Fruit fly (Drosophila melanogaster): ENCODE results near the gene CG10428.

CG10428 gene

dm6 chr2L:18945765-18946552 lies 2.7 kb upstream of the CG10428 start, which contains the start of gene CG46304 (continued):
- TF ChIP-seq CG18262 (tag; optimal IDR thresholded peaks at IDR 0.05) (no peak), Ada2b (GFP tag; IDR thresholded peaks at IDR 0.05) (no peak), inv (GFP tag; IDR thresholded peaks at IDR 0.05; ENCODE audit: partially characterized antibody) (no peak), CG14667 (GFP tag; IDR thresholded peaks at IDR 0.05) (no peak), nmo (GFP tag; optimal IDR thresholded peaks at IDR 0.05) (no peak), Six4 (GFP tag; optimal IDR thresholded peaks at IDR 0.05) (no peak), crp (GFP tag; optimal IDR thresholded peaks at IDR 0.05) (no peak), slou (GFP tag; optimal IDR thresholded peaks at IDR 0.05) (no peak), ro (GFP tag; IDR thresholded peaks at IDR 0.05) (no peak), ham (GFP tag; IDR thresholded peaks at IDR 0.05) (0 out of 2 replicates have a peak, but pooled peaks have one; percentile 6), Kr (GFP tag; optimal IDR thresholded peaks at IDR 0.05) (no peak), H2.0 (GFP tag; IDR thresholded peaks at IDR 0.05) (no peak), CG12104 (GFP tag; optimal IDR thresholded peaks at IDR 0.05) (no peak), H15 (GFP tag; IDR thresholded peaks at IDR 0.05) (no peak), Antp (GFP tag; optimal IDR thresholded peaks at IDR 0.05) (no peak), Atf6 (GFP tag; IDR thresholded peaks at IDR 0.05) (no peak), dm (GFP tag; optimal IDR thresholded peaks at IDR 0.05) (no peak), croc (GFP tag; conservative IDR thresholded peaks at IDR 0.05) (no peak), crol (GFP tag; IDR thresholded peaks at IDR 0.05) (peak; percentile 53), CG7928 (GFP tag; optimal IDR thresholded peaks at IDR 0.05) (no peak), Xbp1 (GFP tag; optimal IDR thresholded peaks at IDR 0.05) (no peak), CG2875 (GFP tag; optimal IDR thresholded peaks at IDR 0.05) (no peak), Gug (GFP tag; IDR thresholded peaks at IDR 0.05) (no peak), CG15601 (tag; optimal IDR thresholded peaks at IDR 0.05) (no peak), CG31365 (tag; optimal IDR thresholded peaks at IDR 0.05) (no peak), lbe (GFP tag; optimal IDR thresholded peaks at IDR 0.05) (no peak), row (GFP tag; IDR thresholded peaks at IDR 0.05) (no peak), CG14860 (GFP tag; IDR thresholded peaks at IDR 0.05; ENCODE audit: partially characterized antibody) (no peak), Med (GFP tag) (peak; percentile 0), CG2129 (GFP tag; IDR thresholded peaks at IDR 0.05; ENCODE audit: partially characterized antibody) (no peak), nerfin-1 (tag; optimal IDR thresholded peaks at IDR 0.05) (no peak), CG6175 (GFP tag; IDR thresholded peaks at IDR 0.05) (no peak), D19A (tag; optimal IDR thresholded peaks at IDR 0.05) (no peak), p53 (GFP tag; optimal IDR thresholded peaks at IDR 0.05) (no peak), nom (GFP tag; optimal IDR thresholded peaks at IDR 0.05) (no peak), CG31224 (GFP tag; IDR thresholded peaks at IDR 0.05) (peak; percentile 79), HLHmδ (GFP tag; optimal IDR thresholded peaks at IDR 0.05) (peak; percentile 15), CG11560 (tag; IDR thresholded peaks at IDR 0.05) (no peak), gsb (GFP tag; IDR thresholded peaks at IDR 0.05) (no peak), knrl (GFP tag; IDR thresholded peaks at IDR 0.05; ENCODE audit: partially characterized antibody) (no peak), CG11093 (GFP tag; IDR thresholded peaks at IDR 0.05) (no peak), CG13775 (GFP tag; optimal IDR thresholded peaks at IDR 0.05) (no peak), CG2116 (GFP tag; optimal IDR thresholded peaks at IDR 0.05) (no peak), CG10462 (GFP tag; optimal IDR thresholded peaks at IDR 0.05) (no peak), sug (tag; optimal IDR thresholded peaks at IDR 0.05) (no peak), z (GFP tag; IDR thresholded peaks at IDR 0.05) (peak; percentile 75), CG4707 (GFP tag; optimal IDR thresholded peaks at IDR 0.05) (no peak), CG43689 (GFP tag; IDR thresholded peaks at IDR 0.05) (no peak), tap (tag; optimal IDR thresholded peaks at IDR 0.05) (no peak)
